Fruit fly (Drosophila melanogaster): ENCODE results near the gene CG31673.

DNA sequence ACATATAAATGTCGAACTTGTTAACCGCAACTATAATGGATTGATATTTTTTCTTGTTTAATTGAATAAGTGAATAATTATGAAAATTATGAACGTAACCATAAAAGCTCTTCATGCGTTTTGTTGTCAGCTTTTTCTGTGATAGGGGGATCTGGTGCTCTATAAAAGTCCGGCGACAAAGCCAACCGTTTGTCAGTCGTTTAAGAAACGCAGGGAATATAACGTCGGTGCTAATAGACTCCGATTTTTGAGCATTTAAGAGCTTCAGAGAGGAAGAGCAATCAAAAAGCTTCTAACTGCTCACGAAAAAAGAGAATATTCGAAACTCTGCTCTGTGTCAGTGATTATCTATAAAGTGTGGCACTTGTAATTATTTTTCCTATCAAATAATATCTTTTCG lies 1.7 kb downstream of the CG31673 start, which contains the start of gene CG31674:
- TF ChIP-seq CG12605 (GFP tag; IDR thresholded peaks at IDR 0.05) (no peak), rn (GFP tag; IDR thresholded peaks at IDR 0.05) (no peak), Pif1A (GFP tag; optimal IDR thresholded peaks at IDR 0.05) (no peak), gl (tag; optimal IDR thresholded peaks at IDR 0.05) (no peak), CG34367 (tag; optimal IDR thresholded peaks at IDR 0.05) (no peak), fd96Ca (GFP tag; IDR thresholded peaks at IDR 0.05) (no peak), EcR (GFP tag; optimal IDR thresholded peaks at IDR 0.05) (no peak), D1 (tag; optimal IDR thresholded peaks at IDR 0.05) (no peak), Ets98B (GFP tag; IDR thresholded peaks at IDR 0.05) (no peak), Pif1B (GFP tag; optimal IDR thresholded peaks at IDR 0.05) (no peak), CG15710 (tag; optimal IDR thresholded peaks at IDR 0.05) (no peak), CG17806 (tag; optimal IDR thresholded peaks at IDR 0.05) (no peak), CG9948 (tag; optimal IDR thresholded peaks at IDR 0.05) (no peak), CG14655 (GFP tag; optimal IDR thresholded peaks at IDR 0.05) (no peak)
